Fruit fly (Drosophila melanogaster): ENCODE results near the gene CG33230.
A peak's percentile ranks its signal among the peaks of the same experiment; 100 is the strongest.

Gene CG33230

DNA sequence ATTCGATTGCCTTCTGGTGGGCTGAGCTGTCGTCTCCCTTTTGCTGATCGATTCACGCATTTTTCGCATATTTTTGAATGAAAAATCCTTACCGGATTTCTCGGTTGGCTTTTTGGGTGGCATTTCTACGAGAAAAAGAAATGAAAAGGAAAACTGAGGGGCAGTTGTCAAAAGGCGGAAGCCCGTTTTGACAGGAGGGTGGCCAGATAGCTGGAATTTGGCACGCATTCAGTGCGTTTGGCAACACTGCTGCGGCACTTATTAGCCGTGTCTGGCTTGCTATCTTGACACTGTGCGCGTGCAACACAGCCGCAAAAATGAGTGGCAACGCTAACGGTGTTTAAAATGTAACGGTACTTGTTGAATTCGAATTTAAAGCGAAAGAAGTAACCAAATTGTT is 50.3 kb downstream of the CG33230 start, which contains the start of gene RpL23A (continued):
- TF ChIP-seq Mio (GFP tag; optimal IDR thresholded peaks at IDR 0.05) (peak; percentile 80), fru (GFP tag; optimal IDR thresholded peaks at IDR 0.05) (peak; percentile 89)

Data from whole organism, wandering third instar larva.